Fruit fly (Drosophila melanogaster) S2 (cell line): ENCODE data around the gene CG9389.

ENCODE experiments used
- CG8478 ChIP-seq: fragments of >200 bp; optimal IDR thresholded peaks from 2 replicates; lab custom pipeline; 2018
- CTCF ChIP-seq, 2 experiments: fragments of >200 bp; optimal IDR thresholded peaks; 2 replicates each; lab custom pipeline; 2018

The CG9389 gene

dm6 chr3L:21243417-21243816, 27.0 kb downstream of the CG9389 start:
- no peak for TF ChIP-seq CG8478 (lab: Kevin White, UChicago)
- no peak for TF ChIP-seq CTCF (optimal IDR thresholded peaks at IDR 0.05; lab: Kevin White, UChicago)

- TF ChIP-seq CG8478 (lab: Kevin White, UChicago) = no peak
- TF ChIP-seq CTCF (optimal IDR thresholded peaks at IDR 0.05; lab: Kevin White, UChicago) = no peak
Measured at dm6 chr3L:21242958-21243357, 27.4 kb downstream of the CG9389 start.

dm6 chr3L:21241447-21241983, 28.9 kb downstream of the CG9389 start:
- TF ChIP-seq CG8478 (lab: Kevin White, UChicago) (no peak), CTCF (optimal IDR thresholded peaks at IDR 0.05; lab: Kevin White, UChicago) (no peak)

- TF ChIP-seq CTCF (optimal IDR thresholded peaks at IDR 0.05; lab: Kevin White, UChicago) = no peak
- TF ChIP-seq CG8478 (lab: Kevin White, UChicago) = no peak
Measured at dm6 chr3L:21239999-21240509, 30.3 kb downstream of the CG9389 start.

- no peak for TF ChIP-seq CTCF (optimal IDR thresholded peaks at IDR 0.05; lab: Kevin White, UChicago)
- TF ChIP-seq CG8478 (lab: Kevin White, UChicago) = no peak
Measured at dm6 chr3L:21238377-21238776, 32.0 kb downstream of the CG9389 start.

- TF ChIP-seq CG8478 (lab: Kevin White, UChicago) (no peak), CTCF (optimal IDR thresholded peaks at IDR 0.05; lab: Kevin White, UChicago) (no peak)
Measured at dm6 chr3L:21236959-21237551, 33.3 kb downstream of the CG9389 start.

- TF ChIP-seq CTCF (optimal IDR thresholded peaks at IDR 0.05; lab: Kevin White, UChicago) (no peak), CG8478 (lab: Kevin White, UChicago) (no peak)
Measured at dm6 chr3L:21230762-21231161, 39.6 kb downstream of the CG9389 start.

- TF ChIP-seq CTCF (optimal IDR thresholded peaks at IDR 0.05; lab: Kevin White, UChicago) = no peak
- TF ChIP-seq CG8478 (lab: Kevin White, UChicago) = no peak
Measured at dm6 chr3L:21229764-21230163, 40.6 kb downstream of the CG9389 start.

dm6 chr3L:21226309-21226708, 44.1 kb downstream of the CG9389 start, which contains the start of gene Eip78C:
Gene Eip78C, plus strand, starts transcription at chr3L:21226609.
- no peak for TF ChIP-seq CTCF (optimal IDR thresholded peaks at IDR 0.05; lab: Kevin White, UChicago)
- TF ChIP-seq CG8478 (lab: Kevin White, UChicago) = no peak

- no peak for TF ChIP-seq CTCF (optimal IDR thresholded peaks at IDR 0.05; lab: Kevin White, UChicago)
- TF ChIP-seq CG8478 (lab: Kevin White, UChicago) = no peak
Measured at dm6 chr3L:21225642-21226041, 44.7 kb downstream of the CG9389 start.

- TF ChIP-seq CG8478 (lab: Kevin White, UChicago) = no peak
- TF ChIP-seq CTCF (optimal IDR thresholded peaks at IDR 0.05; lab: Kevin White, UChicago) = no peak
Measured at dm6 chr3L:21224701-21225223, 45.6 kb downstream of the CG9389 start.

dm6 chr3L:21224274-21224673, 46.1 kb downstream of the CG9389 start:
- TF ChIP-seq CTCF (optimal IDR thresholded peaks at IDR 0.05; lab: Kevin White, UChicago) = no peak
- no peak for TF ChIP-seq CG8478 (lab: Kevin White, UChicago)

dm6 chr3L:21223268-21223667, 47.1 kb downstream of the CG9389 start:
- TF ChIP-seq CTCF (optimal IDR thresholded peaks at IDR 0.05; lab: Kevin White, UChicago) = no peak
- TF ChIP-seq CG8478 (lab: Kevin White, UChicago) = no peak

dm6 chr3L:21220100-21220499, 50.3 kb downstream of the CG9389 start, which contains the start of gene CG43219:
Gene CG43219, plus strand, starts transcription at chr3L:21220400.
- TF ChIP-seq CG8478 (lab: Kevin White, UChicago) (no peak), CTCF (optimal IDR thresholded peaks at IDR 0.05; lab: Kevin White, UChicago) (no peak)

dm6 chr3L:21219160-21219559, 51.2 kb downstream of the CG9389 start:
- TF ChIP-seq CTCF (optimal IDR thresholded peaks at IDR 0.05; lab: Kevin White, UChicago) = no peak
- TF ChIP-seq CG8478 (lab: Kevin White, UChicago) = no peak
